Worm (Caenorhabditis elegans) whole organism, midembryonic: ENCODE results near the gene ttr-30.

Experiments used
- cog-1 ChIP-seq: sonication (generic microtip); optimal IDR thresholded peaks from 2 replicates; lab custom pipeline; 2016; ENCODE audit warnings: missing genetic modification characterization, missing compliant biosample characterization
- tab-1 ChIP-seq: fragments of 200-800 bp; sonication (Bioruptor generic); IDR thresholded peaks from 2 replicates; pipeline ENCODE4 v1.3.6; 2022; ENCODE audit warnings: missing genetic modification characterization, missing compliant biosample characterization

DNA sequence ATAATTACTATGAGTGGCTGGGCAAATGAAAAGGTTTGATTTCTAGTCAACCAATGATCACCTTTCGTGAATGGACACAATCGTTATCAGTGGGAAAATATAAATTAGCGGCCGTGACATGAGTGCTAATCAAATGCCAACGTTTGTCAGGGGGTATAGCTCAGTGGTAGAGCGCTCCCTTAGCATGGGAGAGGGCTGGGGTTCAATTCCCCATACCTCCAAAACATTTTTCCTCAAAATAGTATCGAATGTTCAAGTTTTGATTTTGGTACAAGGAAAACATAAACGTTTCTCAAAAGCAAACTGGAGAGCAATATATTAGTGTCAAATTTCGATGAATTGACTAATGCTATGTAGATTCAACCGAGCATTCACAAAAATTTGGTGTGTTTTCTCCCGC, 7.1 kb upstream of the ttr-30 start:
- TF ChIP-seq tab-1 (GFP tag; lab: Robert Waterston, UW) (peak; percentile 65; the same call in 1 of the 2 replicates), cog-1 (tag; lab: Kevin White, UChicago) (no peak)
